Worm (Caenorhabditis elegans): Measurements from ENCODE around the gene F13A2.10.
A peak's percentile ranks its signal among the peaks of the same experiment; 100 is the strongest.

F13A2.10 gene

DNA sequence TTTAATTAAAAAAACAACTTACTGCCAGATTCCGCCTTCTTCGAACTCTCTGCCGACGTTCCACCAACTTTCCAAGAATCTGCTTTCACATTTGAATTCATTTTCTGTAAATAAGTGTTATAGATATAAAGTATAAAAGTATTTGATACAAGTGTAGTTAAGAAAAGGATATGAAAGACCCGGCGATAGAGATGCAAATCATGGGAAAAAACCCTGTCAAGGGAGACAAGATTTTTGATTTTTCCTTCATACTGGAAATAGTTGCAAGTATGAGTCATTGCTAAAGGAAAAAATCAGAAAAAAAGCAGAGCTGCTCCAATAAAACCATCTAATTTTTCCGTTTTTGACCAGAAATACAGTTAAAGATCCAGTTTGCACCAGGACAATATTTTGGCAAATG lies 10.2 kb upstream of the F13A2.10 start, which contains the start of gene F13A2.3:
F13A2.3 (minus strand) TSS at position 101 of the 400 bp plus-strand sequence.
- TF ChIP-seq klf-2 (GFP tag; conservative IDR thresholded peaks at IDR 0.05) (no peak), med-1 (GFP tag; optimal IDR thresholded peaks at IDR 0.05; ENCODE audit: insufficient read depth) (no peak), flt-1 (GFP tag; IDR thresholded peaks at IDR 0.05) (no peak), ztf-29 (GFP tag; IDR thresholded peaks at IDR 0.05) (no peak), T22C8.4 (GFP tag; IDR thresholded peaks at IDR 0.05) (no peak), cog-1 (tag; optimal IDR thresholded peaks at IDR 0.05) (no peak), tab-1 (GFP tag; IDR thresholded peaks at IDR 0.05) (no peak), ref-1 (GFP tag; conservative IDR thresholded peaks at IDR 0.05) (no peak), ztf-23 (GFP tag; IDR thresholded peaks at IDR 0.05) (no peak)

DNA sequence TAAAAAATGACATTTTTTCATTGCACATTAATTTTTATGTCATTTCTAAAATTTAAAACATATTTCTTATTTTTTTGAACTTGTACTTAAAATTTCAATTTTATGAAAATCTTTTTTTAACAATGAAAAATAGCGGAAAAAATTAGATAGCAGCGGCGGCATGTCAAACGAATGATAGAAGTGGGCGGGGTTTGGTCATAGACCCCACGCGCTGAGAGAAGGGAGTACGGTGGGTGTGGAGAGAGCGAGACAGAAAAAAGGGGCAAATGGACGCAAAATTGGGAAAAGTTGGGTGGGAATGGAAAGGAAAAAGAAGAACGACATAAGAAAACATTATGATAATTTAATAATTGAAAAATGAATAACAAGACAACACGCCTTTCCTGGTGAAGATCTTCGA lies 1.8 kb upstream of the F13A2.10 start:
- no peak for TF ChIP-seq med-1 (GFP tag; optimal IDR thresholded peaks at IDR 0.05; ENCODE audit: insufficient read depth)
- no peak for TF ChIP-seq ztf-29 (GFP tag; IDR thresholded peaks at IDR 0.05)
- TF ChIP-seq tab-1 (GFP tag; IDR thresholded peaks at IDR 0.05), result no peak
- no peak for TF ChIP-seq cog-1 (tag; optimal IDR thresholded peaks at IDR 0.05)
- TF ChIP-seq ref-1 (GFP tag; conservative IDR thresholded peaks at IDR 0.05), result no peak
- TF ChIP-seq T22C8.4 (GFP tag; IDR thresholded peaks at IDR 0.05), result no peak
- no peak for TF ChIP-seq ztf-23 (GFP tag; IDR thresholded peaks at IDR 0.05)
- TF ChIP-seq flt-1 (GFP tag; IDR thresholded peaks at IDR 0.05), result no peak
- TF ChIP-seq klf-2 (GFP tag; conservative IDR thresholded peaks at IDR 0.05), result no peak

- TF ChIP-seq tab-1 (GFP tag; IDR thresholded peaks at IDR 0.05) (no peak), ztf-23 (GFP tag; IDR thresholded peaks at IDR 0.05) (no peak), ztf-29 (GFP tag; IDR thresholded peaks at IDR 0.05) (no peak), med-1 (GFP tag; optimal IDR thresholded peaks at IDR 0.05; ENCODE audit: insufficient read depth) (no peak), T22C8.4 (GFP tag; IDR thresholded peaks at IDR 0.05) (no peak), klf-2 (GFP tag; conservative IDR thresholded peaks at IDR 0.05) (no peak)
These were observed 1.3 kb upstream of the F13A2.10 start, which contains the start of gene F13A2.9 for ce11 chrV:4387402-4387801. TSS of gene F13A2.9 (minus strand) at chrV:4387502.

- TF ChIP-seq ref-1 (GFP tag; conservative IDR thresholded peaks at IDR 0.05) (no peak), cog-1 (tag; optimal IDR thresholded peaks at IDR 0.05) (no peak)
These were observed 1.6 kb downstream of the F13A2.10 start, which contains the start of gene F13A2.2 for ce11 chrV:4384482-4384881. TSS of gene F13A2.2 (minus strand) at chrV:4384582.

DNA sequence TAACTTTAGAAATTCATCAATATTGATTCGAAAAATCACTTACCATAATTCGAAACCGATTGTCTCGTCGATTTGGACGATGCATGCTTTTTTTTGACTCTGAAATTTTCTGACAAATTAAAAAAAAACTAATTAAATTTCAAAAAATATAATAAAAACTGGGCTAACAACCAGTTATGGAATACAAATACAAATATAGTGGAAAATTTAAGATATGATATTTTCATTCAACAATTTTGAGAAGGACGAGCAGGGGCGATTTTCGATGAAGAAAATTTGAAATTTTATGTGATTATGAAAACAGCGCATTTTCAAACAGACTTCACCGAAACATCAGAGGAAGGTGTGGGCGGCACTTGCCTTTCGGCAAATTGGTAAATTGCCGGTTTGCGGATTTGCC lies 3.8 kb downstream of the F13A2.10 start, which contains the start of gene F13A2.1:
F13A2.1 (minus strand) TSS at position 101 of the 400 bp plus-strand sequence.
- TF ChIP-seq ztf-23 (GFP tag; IDR thresholded peaks at IDR 0.05), result no peak
- no peak for TF ChIP-seq cog-1 (tag; optimal IDR thresholded peaks at IDR 0.05)
- no peak for TF ChIP-seq klf-2 (GFP tag; conservative IDR thresholded peaks at IDR 0.05)
- no peak for TF ChIP-seq flt-1 (GFP tag; IDR thresholded peaks at IDR 0.05)
- no peak for TF ChIP-seq med-1 (GFP tag; optimal IDR thresholded peaks at IDR 0.05; ENCODE audit: insufficient read depth)
- TF ChIP-seq ref-1 (GFP tag; conservative IDR thresholded peaks at IDR 0.05), result no peak
- no peak for TF ChIP-seq tab-1 (GFP tag; IDR thresholded peaks at IDR 0.05)
- no peak for TF ChIP-seq T22C8.4 (GFP tag; IDR thresholded peaks at IDR 0.05)
- no peak for TF ChIP-seq ztf-29 (GFP tag; IDR thresholded peaks at IDR 0.05)

DNA sequence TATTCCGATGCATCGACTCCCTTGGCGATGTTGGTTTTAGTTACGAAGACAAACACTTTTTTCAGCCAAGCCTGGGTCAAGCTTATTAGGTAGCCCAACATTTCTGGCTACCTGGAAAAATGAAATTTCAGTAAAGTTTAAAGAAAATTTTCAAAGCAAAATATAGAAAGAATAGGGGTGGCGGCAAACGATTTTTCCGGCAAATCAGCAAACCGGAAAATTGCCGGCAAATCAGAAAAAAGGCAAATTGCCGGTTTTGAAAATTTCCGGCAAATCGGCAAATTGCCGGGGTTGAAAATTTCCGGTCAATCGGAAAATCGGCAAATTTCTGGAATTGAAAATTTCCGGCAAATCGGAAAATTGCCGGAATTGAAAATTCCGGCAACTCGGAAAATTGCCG lies 8.5 kb downstream of the F13A2.10 start, which contains the start of gene F32D1.8:
F32D1.8 (minus strand) TSS at position 101 of the 400 bp plus-strand sequence.
- TF ChIP-seq flt-1 (GFP tag; IDR thresholded peaks at IDR 0.05) (no peak), ztf-23 (GFP tag; IDR thresholded peaks at IDR 0.05) (0 out of 2 replicates have a peak, but pooled peaks have one; percentile 17), T22C8.4 (GFP tag; IDR thresholded peaks at IDR 0.05) (no peak)

ce11 chrV:4375807-4376564 lies 10.1 kb downstream of the F13A2.10 start, which contains the start of gene F32D1.7:
TSS of gene F32D1.7 (minus strand) at chrV:4376173.
- TF ChIP-seq tab-1 (GFP tag; IDR thresholded peaks at IDR 0.05) (no peak), med-1 (GFP tag; optimal IDR thresholded peaks at IDR 0.05; ENCODE audit: insufficient read depth) (no peak), cog-1 (tag; optimal IDR thresholded peaks at IDR 0.05) (no peak), klf-2 (GFP tag; conservative IDR thresholded peaks at IDR 0.05) (no peak), ztf-29 (GFP tag; IDR thresholded peaks at IDR 0.05) (no peak), flt-1 (GFP tag; IDR thresholded peaks at IDR 0.05) (no peak), T22C8.4 (GFP tag; IDR thresholded peaks at IDR 0.05) (no peak), ztf-23 (GFP tag; IDR thresholded peaks at IDR 0.05) (no peak), ref-1 (GFP tag; conservative IDR thresholded peaks at IDR 0.05) (no peak)

DNA sequence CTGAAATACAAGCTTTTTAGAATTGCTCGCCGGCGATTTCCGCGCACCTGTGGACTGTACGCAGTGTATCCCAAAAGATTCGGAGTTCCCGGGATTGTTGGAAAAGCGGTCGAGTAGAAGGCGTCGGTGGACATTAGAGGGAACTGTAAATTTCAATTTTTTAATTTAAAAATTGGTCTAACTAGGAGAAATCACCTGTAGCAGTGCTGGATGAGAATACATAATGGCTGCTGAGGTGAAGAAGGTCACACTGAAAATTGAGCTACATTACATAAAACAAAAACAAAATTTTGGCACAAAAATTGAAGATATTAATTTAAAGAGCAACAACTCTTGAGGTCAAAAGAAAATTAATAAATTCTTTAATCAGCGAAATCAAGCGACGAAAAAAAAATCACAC lies 11.4 kb downstream of the F13A2.10 start, which contains the start of gene neg-1:
neg-1 (minus strand) TSS at position 250 of the 400 bp plus-strand sequence.
- TF ChIP-seq T22C8.4 (GFP tag; IDR thresholded peaks at IDR 0.05), result no peak
- no peak for TF ChIP-seq klf-2 (GFP tag; conservative IDR thresholded peaks at IDR 0.05)
- TF ChIP-seq ztf-23 (GFP tag; IDR thresholded peaks at IDR 0.05), result no peak
- no peak for TF ChIP-seq tab-1 (GFP tag; IDR thresholded peaks at IDR 0.05)
- TF ChIP-seq ztf-29 (GFP tag; IDR thresholded peaks at IDR 0.05), result no peak

ce11 chrV:4373656-4374055 lies 12.4 kb downstream of the F13A2.10 start:
- TF ChIP-seq ref-1 (GFP tag; conservative IDR thresholded peaks at IDR 0.05), result no peak
- TF ChIP-seq cog-1 (tag; optimal IDR thresholded peaks at IDR 0.05), result no peak
- TF ChIP-seq ztf-29 (GFP tag; IDR thresholded peaks at IDR 0.05), result no peak
- no peak for TF ChIP-seq tab-1 (GFP tag; IDR thresholded peaks at IDR 0.05)
- no peak for TF ChIP-seq klf-2 (GFP tag; conservative IDR thresholded peaks at IDR 0.05)
- no peak for TF ChIP-seq T22C8.4 (GFP tag; IDR thresholded peaks at IDR 0.05)
- no peak for TF ChIP-seq ztf-23 (GFP tag; IDR thresholded peaks at IDR 0.05)

DNA sequence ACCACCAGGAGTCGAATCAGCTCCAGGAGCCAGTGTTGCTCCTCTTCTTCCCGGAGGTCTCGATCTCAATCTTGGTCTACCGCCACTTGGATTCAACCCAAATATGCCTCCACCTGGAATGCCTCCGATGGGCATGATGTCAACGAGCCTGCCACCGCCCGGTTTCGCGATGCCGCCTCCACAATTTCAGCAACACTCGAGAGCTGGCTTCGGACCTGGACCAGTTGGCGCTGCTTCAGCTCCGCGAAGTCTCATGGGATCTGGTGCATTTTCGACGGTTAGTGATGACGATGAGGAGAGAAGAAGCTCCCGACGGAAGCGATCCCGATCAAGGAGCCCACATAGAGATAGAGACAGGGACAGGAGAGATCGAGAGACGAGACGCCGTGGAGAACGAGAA lies 13.1 kb downstream of the F13A2.10 start:
- no peak for TF ChIP-seq flt-1 (GFP tag; IDR thresholded peaks at IDR 0.05)
- no peak for TF ChIP-seq ztf-23 (GFP tag; IDR thresholded peaks at IDR 0.05)
- TF ChIP-seq T22C8.4 (GFP tag; IDR thresholded peaks at IDR 0.05), result no peak
- no peak for TF ChIP-seq klf-2 (GFP tag; conservative IDR thresholded peaks at IDR 0.05)
- no peak for TF ChIP-seq tab-1 (GFP tag; IDR thresholded peaks at IDR 0.05)
